Fruit fly (Drosophila melanogaster) whole organism, embryonic: ENCODE data around the gene p-cup.
A peak's percentile ranks its signal among the peaks of the same experiment; 100 is the strongest.

ENCODE experiments used
- Antp ChIP-seq: fragments of 200-800 bp; sonication (Bioruptor generic); optimal IDR thresholded peaks from 3 replicates; lab custom pipeline; 2016; ENCODE audit warnings: missing biosample characterization, missing genetic modification characterization
- B-H1 ChIP-seq: fragments of 200-800 bp; sonication (Bioruptor generic); IDR thresholded peaks from 3 replicates; pipeline ENCODE4 v1.3.6; 2022; ENCODE audit warnings: missing biosample characterization, missing genetic modification characterization
- Bteb2 ChIP-seq: fragments of 200-800 bp; sonication (Bioruptor generic); optimal IDR thresholded peaks from 2 replicates; lab custom pipeline; 2016; ENCODE audit warnings: missing biosample characterization, missing genetic modification characterization
- CG10431 ChIP-seq: fragments of 200-800 bp; sonication (Bioruptor generic); optimal IDR thresholded peaks from 3 replicates; lab custom pipeline; 2018; ENCODE audit warnings: missing biosample characterization, mild to moderate bottlenecking, missing genetic modification characterization
- CG10462 ChIP-seq: fragments of 200-800 bp; sonication (Bioruptor generic); optimal IDR thresholded peaks from 2 replicates; lab custom pipeline; 2016; ENCODE audit warnings: missing biosample characterization, missing genetic modification characterization
- CG11093 ChIP-seq: fragments of 200-800 bp; sonication (Bioruptor generic); IDR thresholded peaks from 3 replicates; pipeline ENCODE4 v1.3.6; 2022; ENCODE audit warnings: missing biosample characterization, missing genetic modification characterization
- CG11695 ChIP-seq: fragments of 200-800 bp; sonication (Bioruptor generic); IDR thresholded peaks from 3 replicates; pipeline ENCODE4 v1.3.6; 2022; ENCODE audit warnings: missing biosample characterization, missing genetic modification characterization
- CG12391 ChIP-seq: fragments of 200-800 bp; sonication (Bioruptor generic); optimal IDR thresholded peaks from 3 replicates; lab custom pipeline; 2018; ENCODE audit warnings: missing biosample characterization, mild to moderate bottlenecking, missing genetic modification characterization, moderate library complexity
- CG14441 ChIP-seq: fragments of 200-800 bp; sonication (Bioruptor generic); IDR thresholded peaks from 2 replicates; pipeline ENCODE4 v1.3.6; 2022; ENCODE audit warnings: missing biosample characterization, missing genetic modification characterization
- CG16779 ChIP-seq: fragments of 200-800 bp; sonication (Bioruptor generic); IDR thresholded peaks from 2 replicates; pipeline ENCODE4 v1.3.6; 2022; ENCODE audit warnings: missing biosample characterization, missing genetic modification characterization
- CG17186 ChIP-seq: fragments of 200-800 bp; sonication (Bioruptor generic); optimal IDR thresholded peaks from 3 replicates; lab custom pipeline; 2017; ENCODE audit warnings: missing biosample characterization, missing genetic modification reagents, missing genetic modification characterization
- CG18476 ChIP-seq: fragments of 200-800 bp; sonication (Bioruptor generic); optimal IDR thresholded peaks from 2 replicates; lab custom pipeline; 2016; ENCODE audit warnings: missing biosample characterization, mild to moderate bottlenecking, missing genetic modification characterization
- CG2199 ChIP-seq: fragments of 200-800 bp; sonication (Bioruptor generic); IDR thresholded peaks from 3 replicates; pipeline ENCODE4 v1.3.6; 2022; ENCODE audit warnings: missing biosample characterization, missing genetic modification characterization
- CG31441 ChIP-seq: fragments of 200-800 bp; sonication (Bioruptor generic); IDR thresholded peaks from 2 replicates; pipeline ENCODE4 v1.3.6; 2022; ENCODE audit warnings: missing biosample characterization, missing genetic modification characterization
- CG33557 ChIP-seq: fragments of 200-800 bp; sonication (Bioruptor generic); optimal IDR thresholded peaks from 2 replicates; lab custom pipeline; 2019; ENCODE audit warnings: missing biosample characterization, mild to moderate bottlenecking, missing genetic modification characterization, moderate library complexity
- CG3995 ChIP-seq: fragments of 200-800 bp; sonication (Bioruptor generic); optimal IDR thresholded peaks from 3 replicates; lab custom pipeline; 2016; ENCODE audit warnings: missing biosample characterization, missing genetic modification characterization
- CG4328 ChIP-seq: fragments of 200-800 bp; sonication (Bioruptor generic); optimal IDR thresholded peaks from 3 replicates; lab custom pipeline; 2017; ENCODE audit warnings: missing biosample characterization, missing genetic modification reagents, missing genetic modification characterization
- CG4820 ChIP-seq: fragments of 200-800 bp; sonication (Bioruptor generic); optimal IDR thresholded peaks from 3 replicates; lab custom pipeline; 2016; ENCODE audit warnings: missing biosample characterization, missing genetic modification characterization
- CG8281 ChIP-seq: fragments of 200-800 bp; sonication (Bioruptor generic); optimal IDR thresholded peaks from 2 replicates; lab custom pipeline; 2018; ENCODE audit warnings: missing biosample characterization, mild to moderate bottlenecking, missing genetic modification characterization, moderate library complexity
- CG9817 ChIP-seq: fragments of 200-800 bp; sonication (Bioruptor generic); optimal IDR thresholded peaks from 2 replicates; lab custom pipeline; 2018; ENCODE audit warnings: missing biosample characterization, mild to moderate bottlenecking, missing genetic modification characterization, moderate library complexity
- Chrac-16 ChIP-seq: fragments of 200-800 bp; sonication (Bioruptor generic); optimal IDR thresholded peaks from 3 replicates; lab custom pipeline; 2016; ENCODE audit warnings: missing biosample characterization, missing genetic modification characterization
- Dfd ChIP-seq, 2 experiments: fragments of >200 bp; optimal IDR thresholded peaks; 2 replicates each; lab custom pipeline; 2017; ENCODE audit warnings: missing biosample characterization in 2 of 2, missing genetic modification characterization in 2 of 2
- Doc3 ChIP-seq: fragments of 200-800 bp; sonication (Bioruptor generic); IDR thresholded peaks from 3 replicates; pipeline ENCODE4 v1.3.6; 2022; ENCODE audit warnings: missing biosample characterization, missing genetic modification characterization; ENCODE audit not compliant: partially characterized antibody
- Eip74EF ChIP-seq, 2 experiments: fragments of 200-800 bp in 1 of 2; fragments of >200 bp in 1 of 2; sonication (Bioruptor generic) in 1 of 2; optimal IDR thresholded peaks; 2 replicates each; lab custom pipeline; 2017 to 2019; ENCODE audit warnings: missing biosample characterization in 2 of 2, missing genetic modification characterization in 2 of 2, mild to moderate bottlenecking in 1 of 2, moderate library complexity in 1 of 2
- Gsc ChIP-seq: fragments of 200-800 bp; sonication (Bioruptor generic); IDR thresholded peaks from 2 replicates; pipeline ENCODE4 v1.3.6; 2022; ENCODE audit warnings: missing biosample characterization, missing genetic modification characterization
- HmgZ ChIP-seq: fragments of 200-800 bp; sonication (Bioruptor generic); optimal IDR thresholded peaks from 2 replicates; lab custom pipeline; 2018; ENCODE audit warnings: missing biosample characterization, mild to moderate bottlenecking, missing genetic modification characterization
- Hsf ChIP-seq: fragments of 200-800 bp; sonication (Bioruptor generic); optimal IDR thresholded peaks from 3 replicates; lab custom pipeline; 2016; ENCODE audit warnings: missing biosample characterization, missing genetic modification characterization
- Kr ChIP-seq: fragments of 200-800 bp; sonication (Bioruptor generic); optimal IDR thresholded peaks from 2 replicates; lab custom pipeline; 2017; ENCODE audit warnings: missing biosample characterization, mild to moderate bottlenecking, missing genetic modification characterization
- MTF-1 ChIP-seq: fragments of 200-800 bp; sonication (Bioruptor generic); optimal IDR thresholded peaks from 2 replicates; lab custom pipeline; 2018; ENCODE audit warnings: missing biosample characterization, mild to moderate bottlenecking, missing genetic modification characterization, borderline replicate concordance
- NK7.1 ChIP-seq: fragments of 200-800 bp; sonication (Bioruptor generic); optimal IDR thresholded peaks from 3 replicates; lab custom pipeline; 2016; ENCODE audit warnings: missing biosample characterization, missing genetic modification characterization
- Ptx1 ChIP-seq: fragments of 200-800 bp; sonication (Bioruptor generic); IDR thresholded peaks from 2 replicates; pipeline ENCODE4 v1.3.6; 2022; ENCODE audit warnings: missing biosample characterization, missing genetic modification characterization
- Rx ChIP-seq: fragments of 200-800 bp; sonication (Bioruptor generic); IDR thresholded peaks from 2 replicates; pipeline ENCODE4 v1.3.6; 2022; ENCODE audit warnings: missing biosample characterization, missing genetic modification characterization
- ac ChIP-seq: fragments of 200-800 bp; sonication (Bioruptor generic); optimal IDR thresholded peaks from 3 replicates; lab custom pipeline; 2017; ENCODE audit warnings: missing biosample characterization, mild to moderate bottlenecking, missing genetic modification characterization
- ato ChIP-seq: fragments of 200-800 bp; sonication (Bioruptor generic); IDR thresholded peaks from 2 replicates; pipeline ENCODE4 v1.3.6; 2022; ENCODE audit warnings: missing biosample characterization, missing genetic modification characterization; ENCODE audit not compliant: partially characterized antibody
- bbx ChIP-seq: fragments of 200-800 bp; sonication (Bioruptor generic); IDR thresholded peaks from 2 replicates; pipeline ENCODE4 v1.3.6; 2022; ENCODE audit warnings: missing biosample characterization, missing genetic modification characterization; ENCODE audit not compliant: partially characterized antibody
- btn ChIP-seq: fragments of 200-800 bp; sonication (Bioruptor generic); optimal IDR thresholded peaks from 2 replicates; lab custom pipeline; 2016; ENCODE audit warnings: missing biosample characterization, missing genetic modification characterization
- cg ChIP-seq: fragments of 200-800 bp; sonication (Bioruptor generic); optimal IDR thresholded peaks from 3 replicates; lab custom pipeline; 2019; ENCODE audit warnings: missing biosample characterization, mild to moderate bottlenecking, missing genetic modification characterization, moderate library complexity
- ems ChIP-seq: fragments of 200-800 bp; sonication (Bioruptor generic); optimal IDR thresholded peaks from 3 replicates; lab custom pipeline; 2016; ENCODE audit warnings: missing biosample characterization, missing genetic modification characterization
- gcm ChIP-seq: fragments of 200-800 bp; sonication (Bioruptor generic); optimal IDR thresholded peaks from 2 replicates; lab custom pipeline; 2019; ENCODE audit warnings: missing biosample characterization, mild to moderate bottlenecking, missing genetic modification characterization, moderate library complexity
- grau ChIP-seq: fragments of 200-800 bp; optimal IDR thresholded peaks from 3 replicates; lab custom pipeline; 2019; ENCODE audit warnings: missing biosample characterization, mild to moderate bottlenecking, missing genetic modification characterization, moderate library complexity
- gt ChIP-seq: fragments of 200-800 bp; sonication (Bioruptor generic); IDR thresholded peaks from 2 replicates; pipeline ENCODE4 v1.3.6; 2022; ENCODE audit warnings: missing biosample characterization, missing genetic modification characterization
- hth ChIP-seq: fragments of >200 bp; optimal IDR thresholded peaks from 2 replicates; lab custom pipeline; 2017; ENCODE audit warnings: inconsistent platforms
- ken ChIP-seq: fragments of 200-800 bp; sonication (Bioruptor generic); IDR thresholded peaks from 3 replicates; pipeline ENCODE4 v1.3.6; 2022; ENCODE audit warnings: missing biosample characterization, missing genetic modification characterization
- nau ChIP-seq: fragments of 200-800 bp; sonication (Bioruptor generic); optimal IDR thresholded peaks from 3 replicates; lab custom pipeline; 2017; ENCODE audit warnings: missing biosample characterization, mild to moderate bottlenecking, missing genetic modification characterization, missing genetic modification reagents
- odd ChIP-seq: fragments of 200-800 bp; sonication (Bioruptor generic); optimal IDR thresholded peaks from 2 replicates; lab custom pipeline; 2017; ENCODE audit warnings: missing biosample characterization, mild to moderate bottlenecking, missing genetic modification characterization
- org-1 ChIP-seq: fragments of 200-800 bp; sonication (Bioruptor generic); optimal IDR thresholded peaks from 2 replicates; lab custom pipeline; 2017; ENCODE audit warnings: missing biosample characterization, missing genetic modification characterization
- ranshi ChIP-seq: fragments of 200-800 bp; sonication (Bioruptor generic); IDR thresholded peaks from 2 replicates; pipeline ENCODE4 v1.3.6; 2022; ENCODE audit warnings: missing biosample characterization, missing genetic modification characterization
- repo ChIP-seq: fragments of 200-800 bp; sonication (Bioruptor generic); optimal IDR thresholded peaks from 2 replicates; lab custom pipeline; 2016; ENCODE audit warnings: missing biosample characterization, missing genetic modification characterization
- schlank ChIP-seq: fragments of 200-800 bp; sonication (Bioruptor generic); optimal IDR thresholded peaks from 2 replicates; lab custom pipeline; 2018; ENCODE audit warnings: missing biosample characterization, mild to moderate bottlenecking, missing genetic modification characterization
- sim ChIP-seq: fragments of 200-800 bp; sonication (Bioruptor generic); IDR thresholded peaks from 2 replicates; pipeline ENCODE4 v1.3.6; 2022; ENCODE audit warnings: missing biosample characterization, missing genetic modification characterization
- slou ChIP-seq: fragments of 200-800 bp; sonication (Bioruptor generic); optimal IDR thresholded peaks from 3 replicates; lab custom pipeline; 2016; ENCODE audit warnings: missing biosample characterization, missing genetic modification characterization
- sna ChIP-seq: fragments of 200-800 bp; sonication (Bioruptor generic); IDR thresholded peaks from 2 replicates; pipeline ENCODE4 v1.3.6; 2022; ENCODE audit warnings: missing biosample characterization, missing genetic modification characterization; ENCODE audit not compliant: partially characterized antibody

Gene p-cup

dm6 chrX:17465523-17465922 lies 16.9 kb upstream of the p-cup start (continued):
- TF ChIP-seq nau (GFP tag; lab: Kevin White, UChicago) (no peak), CG33557 (GFP tag; lab: Kevin White, UChicago) (no peak), ac (GFP tag; lab: Kevin White, UChicago) (no peak), org-1 (GFP tag; lab: Kevin White, UChicago) (peak; percentile 16), cg (GFP tag; lab: Kevin White, UChicago) (no peak), hth (lab: Kevin White, UChicago) (no peak), odd (GFP tag; lab: Kevin White, UChicago) (no peak), gt (GFP tag; lab: Robert Waterston, UW) (no peak), Doc3 (GFP tag; lab: Robert Waterston, UW) (no peak), Chrac-16 (GFP tag; lab: Kevin White, UChicago) (peak; percentile 7), sim (GFP tag; lab: Robert Waterston, UW) (no peak), CG11695 (0 out of 3 replicates have a peak, but pooled peaks have one; percentile 51), ato (GFP tag; lab: Robert Waterston, UW) (no peak), Dfd (GFP tag; optimal IDR thresholded peaks at IDR 0.05; lab: Kevin White, UChicago) (no peak), CG9817 (tag; lab: Kevin White, UChicago) (peak; percentile 3), B-H1 (GFP tag; lab: Robert Waterston, UW) (no peak), ken (GFP tag; lab: Robert Waterston, UW) (no peak), CG14441 (GFP tag; lab: Robert Waterston, UW) (0 out of 2 replicates have a peak, but pooled peaks have one; percentile 28), ranshi (GFP tag; lab: Robert Waterston, UW) (no peak), CG4328 (no peak), CG11093 (no peak), ems (GFP tag; lab: Kevin White, UChicago) (no peak), CG17186 (no peak), Ptx1 (no peak), Hsf (GFP tag; lab: Kevin White, UChicago) (peak; percentile 3), Antp (GFP tag; lab: Kevin White, UChicago) (peak; percentile 39), bbx (GFP tag; lab: Robert Waterston, UW) (no peak), CG31441 (no peak), HmgZ (tag; lab: Kevin White, UChicago) (no peak), CG4820 (peak; percentile 14), CG16779 (GFP tag; lab: Robert Waterston, UW) (no peak), repo (GFP tag; lab: Kevin White, UChicago) (no peak), Rx (GFP tag; lab: Robert Waterston, UW) (no peak), NK7.1 (GFP tag; lab: Kevin White, UChicago) (no peak), CG2199 (GFP tag; lab: Robert Waterston, UW) (no peak), CG18476 (GFP tag; lab: Kevin White, UChicago) (peak; percentile 16), Gsc (GFP tag; lab: Robert Waterston, UW) (no peak), CG3995 (GFP tag; lab: Kevin White, UChicago) (no peak), MTF-1 (no peak), CG12391 (peak; percentile 36), grau (tag; lab: Kevin White, UChicago) (peak; percentile 46), Bteb2 (GFP tag; lab: Kevin White, UChicago) (no peak), Eip74EF (GFP tag; optimal IDR thresholded peaks at IDR 0.05; lab: Kevin White, UChicago) (no peak), CG10462 (GFP tag; lab: Kevin White, UChicago) (no peak), slou (no peak), schlank (tag; lab: Kevin White, UChicago) (peak; percentile 40), CG8281 (tag; lab: Kevin White, UChicago) (no peak), btn (GFP tag; lab: Kevin White, UChicago) (no peak), CG10431 (GFP tag; lab: Kevin White, UChicago) (no peak), Kr (GFP tag; lab: Kevin White, UChicago) (no peak), sna (GFP tag; lab: Robert Waterston, UW) (no peak), gcm (GFP tag; lab: Kevin White, UChicago) (no peak)
